Worm (Caenorhabditis elegans) whole organism, L2 larva: Measurements from ENCODE around the gene lron-2.

Source experiments
- R02D3.7 ChIP-seq: fragments of 150-350 bp; optimal IDR thresholded peaks from 2 replicates; lab custom pipeline; 2014; ENCODE audit warnings: missing biosample characterization, missing genetic modification characterization
- ZK546.5 ChIP-seq: sonication (generic microtip); optimal IDR thresholded peaks from 2 replicates; lab custom pipeline; 2017; ENCODE audit warnings: missing biosample characterization, missing genetic modification characterization
- alr-1 ChIP-seq: fragments of 150-350 bp; optimal IDR thresholded peaks from 2 replicates; lab custom pipeline; 2014; ENCODE audit warnings: missing biosample characterization, missing genetic modification characterization
- ama-1 ChIP-seq: fragments of 150-350 bp; optimal IDR thresholded peaks from 2 replicates; lab custom pipeline; 2018; ENCODE audit warnings: inconsistent platforms
- ceh-16 ChIP-seq: fragments of 150-350 bp; optimal IDR thresholded peaks from 2 replicates; lab custom pipeline; 2014; ENCODE audit warnings: missing biosample characterization, missing genetic modification characterization
- nhr-11 ChIP-seq: fragments of 150-350 bp; optimal IDR thresholded peaks from 2 replicates; lab custom pipeline; 2014; ENCODE audit warnings: missing biosample characterization, missing genetic modification characterization
- nhr-12 ChIP-seq: fragments of 150-350 bp; optimal IDR thresholded peaks from 2 replicates; lab custom pipeline; 2014; ENCODE audit warnings: missing biosample characterization, missing genetic modification characterization
- nhr-237 ChIP-seq: fragments of 150-350 bp; optimal IDR thresholded peaks from 2 replicates; lab custom pipeline; 2014; ENCODE audit warnings: missing biosample characterization, missing genetic modification characterization
- peb-1 ChIP-seq: fragments of 150-350 bp; optimal IDR thresholded peaks from 2 replicates; lab custom pipeline; 2014; ENCODE audit warnings: missing biosample characterization, missing genetic modification characterization
- unc-39 ChIP-seq: fragments of 150-350 bp; optimal IDR thresholded peaks from 2 replicates; lab custom pipeline; 2014; ENCODE audit warnings: missing biosample characterization, missing genetic modification characterization
- ztf-11 ChIP-seq: sonication (generic microtip); optimal IDR thresholded peaks from 2 replicates; lab custom pipeline; 2017; ENCODE audit warnings: missing biosample characterization, missing genetic modification characterization

- TF ChIP-seq peb-1 (no peak), ZK546.5 (tag; lab: Kevin White, UChicago) (no peak), ceh-16 (tag; lab: Kevin White, UChicago) (no peak), nhr-12 (tag; lab: Kevin White, UChicago) (no peak), nhr-237 (tag; lab: Kevin White, UChicago) (no peak), alr-1 (tag; lab: Kevin White, UChicago) (no peak), ztf-11 (tag; lab: Kevin White, UChicago) (no peak), nhr-11 (tag; lab: Kevin White, UChicago) (no peak), ama-1 (lab: Kevin White, UChicago) (no peak), R02D3.7 (tag; lab: Kevin White, UChicago) (no peak), unc-39 (tag; lab: Kevin White, UChicago) (no peak)
Observed at ce11 chrV:9270442-9270841, 16.9 kb downstream of the lron-2 start.
